Worm (Caenorhabditis elegans) whole organism, L4 larva: ENCODE results near the gene B0024.11.
A peak's percentile ranks its signal among the peaks of the same experiment; 100 is the strongest.
"Not testable (repeated sequence)": the region's sequence is repeated elsewhere in the genome, so short reads cannot be mapped to it uniquely, and the experiment has no call there.

Experiments
- D1046.2 ChIP-seq: fragments of 200-800 bp; sonication (Bioruptor generic); IDR thresholded peaks from 2 replicates; pipeline ENCODE4 v1.3.6; 2022; ENCODE audit warnings: missing genetic modification characterization, missing compliant biosample characterization
- F10B5.3 ChIP-seq: sonication (generic microtip); optimal IDR thresholded peaks from 2 replicates; lab custom pipeline; 2016; ENCODE audit warnings: mild to moderate bottlenecking, missing genetic modification characterization, missing compliant biosample characterization
- T26A8.4 ChIP-seq: fragments of 200-800 bp; sonication (Bioruptor generic); IDR thresholded peaks from 2 replicates; pipeline ENCODE4 v1.3.6; 2022; ENCODE audit warnings: missing genetic modification characterization, missing compliant biosample characterization
- Y48G9A.11 ChIP-seq: fragments of 200-800 bp; sonication (Bioruptor generic); IDR thresholded peaks from 2 replicates; pipeline ENCODE4 v1.3.6; 2022; ENCODE audit warnings: missing genetic modification reagents, missing genetic modification characterization, missing compliant biosample characterization
- Y75B8A.6 ChIP-seq: fragments of 200-800 bp; sonication (Bioruptor generic); IDR thresholded peaks from 2 replicates; pipeline ENCODE4 v1.3.6; 2022; ENCODE audit warnings: missing genetic modification reagents, missing genetic modification characterization, missing compliant biosample characterization
- ZK546.5 ChIP-seq, 2 experiments: sonication (generic microtip); optimal IDR thresholded peaks; 2 replicates each; lab custom pipeline; 2017; ENCODE audit warnings: missing biosample characterization in 2 of 2, missing genetic modification characterization in 2 of 2
- arid-1 ChIP-seq: fragments of 200-800 bp; sonication (Bioruptor generic); conservative IDR thresholded peaks from 2 replicates; pipeline ENCODE4 v1.3.6; 2022; ENCODE audit warnings: missing genetic modification reagents, missing genetic modification characterization, missing compliant biosample characterization
- ceh-20 ChIP-seq: fragments of 200-800 bp; sonication (Bioruptor generic); IDR thresholded peaks from 2 replicates; pipeline ENCODE4 v1.3.6; 2022; ENCODE audit warnings: missing genetic modification reagents, missing genetic modification characterization, missing compliant biosample characterization
- ctbp-1 ChIP-seq: fragments of 200-800 bp; sonication (Bioruptor generic); IDR thresholded peaks from 2 replicates; pipeline ENCODE4 v1.3.6; 2022; ENCODE audit warnings: missing genetic modification reagents, missing genetic modification characterization, missing compliant biosample characterization
- daf-19 ChIP-seq: fragments of 200-800 bp; sonication (Bioruptor generic); conservative IDR thresholded peaks from 2 replicates; pipeline ENCODE4 v1.3.6; 2022; ENCODE audit warnings: missing genetic modification characterization, missing compliant biosample characterization
- daf-8 ChIP-seq: fragments of 200-800 bp; sonication (Bioruptor generic); IDR thresholded peaks from 2 replicates; pipeline ENCODE4 v1.3.6; 2022; ENCODE audit warnings: missing genetic modification characterization, missing compliant biosample characterization
- dmd-6 ChIP-seq: fragments of 200-800 bp; sonication (Bioruptor generic); IDR thresholded peaks from 2 replicates; pipeline ENCODE4 v1.3.6; 2022; ENCODE audit warnings: missing genetic modification reagents, missing genetic modification characterization, missing compliant biosample characterization
- dpl-1 ChIP-seq: fragments of 150-350 bp; optimal IDR thresholded peaks from 2 replicates; lab custom pipeline; 2014; ENCODE audit warnings: missing biosample characterization, missing genetic modification reagents, missing genetic modification characterization
- hif-1 ChIP-seq, 2 experiments: sonication (generic microtip); optimal IDR thresholded peaks; 2 replicates each; lab custom pipeline; 2016 to 2017; ENCODE audit warnings: missing compliant biosample characterization in 2 of 2, missing genetic modification characterization in 2 of 2, missing genetic modification reagents in 2 of 2, missing genotype in 2 of 2, mild to moderate bottlenecking in 1 of 2
- hlh-30 ChIP-seq: sonication (generic microtip); optimal IDR thresholded peaks from 2 replicates; lab custom pipeline; 2017; ENCODE audit warnings: antibody characterized with exemption, mild to moderate bottlenecking, missing genetic modification characterization, missing compliant biosample characterization; ENCODE audit not compliant: insufficient read depth
- lsy-2 ChIP-seq, 2 experiments: fragments of 150-350 bp in 1 of 2; sonication (generic microtip) in 1 of 2; optimal IDR thresholded peaks; 2 replicates each; lab custom pipeline; 2014 to 2017; ENCODE audit warnings: missing biosample characterization in 2 of 2, missing genetic modification characterization in 2 of 2
- madf-5 ChIP-seq, 2 experiments: fragments of 200-800 bp; sonication (Bioruptor generic); IDR thresholded peaks; 2 replicates each; pipeline ENCODE4 v1.3.6; 2022; ENCODE audit warnings: missing compliant biosample characterization in 2 of 2, missing genetic modification characterization in 2 of 2
- madf-9 ChIP-seq: fragments of 200-800 bp; sonication (Bioruptor generic); conservative IDR thresholded peaks from 2 replicates; pipeline ENCODE4 v1.3.6; 2022; ENCODE audit warnings: missing genetic modification reagents, missing genetic modification characterization, missing compliant biosample characterization
- mdl-1 ChIP-seq, 2 experiments: fragments of 150-350 bp in 1 of 2; sonication (generic microtip) in 1 of 2; optimal IDR thresholded peaks; 2 replicates each; lab custom pipeline; 2014 to 2017; ENCODE audit warnings: missing biosample characterization in 2 of 2, missing genetic modification characterization in 2 of 2
- mep-1 ChIP-seq: fragments of 150-350 bp; sonication (generic microtip); optimal IDR thresholded peaks from 3 replicates; lab custom pipeline; 2014; ENCODE audit warnings: missing biosample characterization, missing genetic modification characterization
- mes-2 ChIP-seq: sonication (generic microtip); optimal IDR thresholded peaks from 2 replicates; lab custom pipeline; 2016; ENCODE audit warnings: missing genotype, mild to moderate bottlenecking, missing genetic modification characterization, missing compliant biosample characterization; ENCODE audit not compliant: poor library complexity, severe bottlenecking
- mxl-2 ChIP-seq: fragments of 200-800 bp; sonication (Bioruptor generic); conservative IDR thresholded peaks from 2 replicates; pipeline ENCODE4 v1.3.6; 2022; ENCODE audit warnings: missing genetic modification reagents, missing genetic modification characterization, missing compliant biosample characterization
- mxl-3 ChIP-seq: fragments of 200-800 bp; sonication (Bioruptor generic); optimal IDR thresholded peaks from 2 replicates; lab custom pipeline; 2018; ENCODE audit warnings: mild to moderate bottlenecking, missing genetic modification characterization, missing compliant biosample characterization
- nhr-111 ChIP-seq: fragments of 200-800 bp; sonication (Bioruptor generic); optimal IDR thresholded peaks from 2 replicates; lab custom pipeline; 2018; ENCODE audit warnings: mild to moderate bottlenecking, missing genetic modification characterization, missing compliant biosample characterization
- nhr-41 ChIP-seq: fragments of 200-800 bp; sonication (Bioruptor generic); IDR thresholded peaks from 2 replicates; pipeline ENCODE4 v1.3.6; 2022; ENCODE audit warnings: missing genetic modification reagents, missing genetic modification characterization, missing compliant biosample characterization
- nhr-42 ChIP-seq: fragments of 200-800 bp; sonication (Bioruptor generic); IDR thresholded peaks from 2 replicates; pipeline ENCODE4 v1.3.6; 2022; ENCODE audit warnings: missing genetic modification characterization, missing compliant biosample characterization
- pha-4 ChIP-seq, 2 experiments: fragments of 150-350 bp in 1 of 2; fragments of 200-800 bp in 1 of 2; sonication (Bioruptor generic) in 1 of 2; IDR thresholded peaks in 1 of 2; optimal IDR thresholded peaks in 1 of 2; 2 replicates each; pipeline versions ENCODE4 v1.3.6 to Lab custom; 2014 to 2022; ENCODE audit warnings: missing genetic modification characterization in 2 of 2, missing genetic modification reagents in 2 of 2, missing biosample characterization in 1 of 2, missing compliant biosample characterization in 1 of 2
- php-3 ChIP-seq: fragments of 200-800 bp; sonication (Bioruptor generic); IDR thresholded peaks from 2 replicates; pipeline ENCODE4 v1.3.6; 2022; ENCODE audit warnings: missing genetic modification reagents, missing genetic modification characterization, missing compliant biosample characterization
- rbr-2 ChIP-seq: sonication (generic microtip); optimal IDR thresholded peaks from 2 replicates; lab custom pipeline; 2016; ENCODE audit warnings: missing genotype, missing genetic modification characterization, missing compliant biosample characterization
- set-16 ChIP-seq: fragments of 200-800 bp; sonication (Bioruptor generic); IDR thresholded peaks from 2 replicates; pipeline ENCODE4 v1.3.6; 2022; ENCODE audit warnings: missing genetic modification reagents, missing genetic modification characterization, missing compliant biosample characterization
- spr-1 ChIP-seq: sonication (generic microtip); optimal IDR thresholded peaks from 2 replicates; lab custom pipeline; 2016; ENCODE audit warnings: mild to moderate bottlenecking, missing genetic modification characterization, missing compliant biosample characterization
- spr-3 ChIP-seq: fragments of 200-800 bp; sonication (Bioruptor generic); optimal IDR thresholded peaks from 2 replicates; lab custom pipeline; 2018; ENCODE audit warnings: mild to moderate bottlenecking, missing genetic modification characterization, missing compliant biosample characterization
- tra-1 ChIP-seq: fragments of 200-800 bp; sonication (Bioruptor generic); IDR thresholded peaks from 2 replicates; pipeline ENCODE4 v1.3.6; 2022; ENCODE audit warnings: missing genetic modification reagents, missing genetic modification characterization, missing compliant biosample characterization
- zag-1 ChIP-seq: fragments of 150-350 bp; optimal IDR thresholded peaks from 2 replicates; lab custom pipeline; 2014; ENCODE audit warnings: missing biosample characterization, missing genetic modification characterization
- zfp-3 ChIP-seq: fragments of 200-800 bp; sonication (Bioruptor generic); conservative IDR thresholded peaks from 2 replicates; pipeline ENCODE4 v1.3.6; 2022; ENCODE audit warnings: missing genetic modification reagents, missing genetic modification characterization, missing compliant biosample characterization
- zip-11 ChIP-seq: fragments of 200-800 bp; sonication (Bioruptor generic); IDR thresholded peaks from 2 replicates; pipeline ENCODE4 v1.3.6; 2022; ENCODE audit warnings: missing genetic modification characterization, missing compliant biosample characterization

B0024.11 gene

DNA sequence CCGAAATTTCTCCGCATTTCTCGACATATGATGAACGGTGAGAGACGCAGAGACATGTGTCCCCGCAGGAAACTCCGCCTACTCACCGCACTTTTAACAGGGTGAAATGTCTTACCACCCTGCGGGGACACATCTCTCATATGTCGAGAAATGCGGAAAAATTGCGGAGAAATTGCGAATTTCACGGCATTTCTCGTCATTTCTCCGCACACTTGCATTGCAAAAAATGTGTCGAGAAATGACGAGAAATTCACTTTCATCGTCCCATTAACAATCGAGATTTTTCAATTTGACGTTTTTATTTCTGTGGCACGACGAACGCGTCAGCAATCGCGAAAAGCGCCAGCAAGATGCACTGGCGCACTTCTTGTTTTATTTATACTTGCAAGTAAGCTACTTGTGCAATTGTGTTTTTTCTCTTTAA, 22.6 kb upstream of the B0024.11 start, which contains the start of gene K07C5.13 (continued):
- TF ChIP-seq mxl-2 (GFP tag; lab: Robert Waterston, UW) (peak; percentile 74; the same call in 1 of the 2 replicates), nhr-41 (GFP tag; lab: Robert Waterston, UW) (peak; percentile 24; the same call in 1 of the 2 replicates), ctbp-1 (GFP tag; lab: Robert Waterston, UW) (peak; percentile 91), lsy-2 (tag; optimal IDR thresholded peaks at IDR 0.05; lab: Kevin White, UChicago) (peak in 1 of 2 experiments; percentile 21), zfp-3 (GFP tag; lab: Robert Waterston, UW) (peak; percentile 93), F10B5.3 (tag; lab: Kevin White, UChicago) (peak; percentile 55), Y75B8A.6 (GFP tag; lab: Robert Waterston, UW) (peak; percentile 94), madf-5 (GFP tag; IDR thresholded peaks at IDR 0.05; lab: Robert Waterston, UW) (peak in 1 of 2 experiments; percentile 83; a peak in 1 of 4 replicates), mep-1 (tag; lab: Kevin White, UChicago) (peak; percentile 32), spr-3 (GFP tag; lab: Kevin White, UChicago) (peak; percentile 54), dmd-6 (peak; percentile 93), ceh-20 (GFP tag; lab: Robert Waterston, UW) (peak; percentile 95), tra-1 (GFP tag; lab: Robert Waterston, UW) (peak; percentile 94), spr-1 (tag; lab: Kevin White, UChicago) (peak; percentile 71), nhr-42 (GFP tag; lab: Robert Waterston, UW) (peak; percentile 92), rbr-2 (peak; percentile 80), T26A8.4 (GFP tag; lab: Robert Waterston, UW) (peak; percentile 95), Y48G9A.11 (peak; percentile 89), pha-4 (GFP tag; IDR thresholded peaks at IDR 0.05; lab: Robert Waterston, UW) (peak; percentile 91), D1046.2 (peak; percentile 89), arid-1 (GFP tag; lab: Robert Waterston, UW) (peak; percentile 89), zip-11 (0 out of 2 replicates have a peak, but pooled peaks have one; percentile 23), mxl-3 (peak; percentile 54), dpl-1 (GFP tag; lab: Kevin White, UChicago) (peak; percentile 47), hif-1 (tag; optimal IDR thresholded peaks at IDR 0.05; lab: Kevin White, UChicago) (peak; percentile 16 to 30), php-3 (GFP tag; lab: Robert Waterston, UW) (peak; percentile 91), madf-9 (peak; percentile 84)
- TF ChIP-seq pha-4 (tag; optimal IDR thresholded peaks at IDR 0.05; lab: Kevin White, UChicago) = not testable (repeated sequence)

DNA sequence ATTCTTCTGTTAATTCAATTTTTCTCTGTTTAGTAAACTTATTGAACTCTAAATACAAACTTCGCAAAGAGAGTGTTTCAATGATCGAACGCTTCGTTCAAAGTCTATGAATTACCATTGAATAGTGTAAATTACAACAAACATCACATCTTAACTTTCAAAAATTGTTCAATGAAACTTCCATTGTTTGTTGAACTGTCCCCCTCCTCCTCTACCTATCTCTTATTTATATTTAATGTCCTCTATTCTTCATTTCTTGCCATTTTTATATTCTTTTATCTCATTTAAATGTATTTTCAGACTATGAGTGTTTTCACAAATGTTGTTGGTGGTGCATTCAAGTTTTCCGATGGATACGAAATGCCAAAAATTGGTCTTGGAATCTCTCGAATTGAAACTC, 19.9 kb upstream of the B0024.11 start, which contains the start of gene K07C5.2:
K07C5.2 (plus strand) TSS at position 301 of the 400 bp plus-strand sequence.
- TF ChIP-seq spr-1 (tag; lab: Kevin White, UChicago) (no peak), zag-1 (tag; lab: Kevin White, UChicago) (no peak), zip-11 (no peak), daf-8 (GFP tag; lab: Robert Waterston, UW) (no peak), ZK546.5 (tag; optimal IDR thresholded peaks at IDR 0.05; lab: Kevin White, UChicago) (no peak), hif-1 (tag; optimal IDR thresholded peaks at IDR 0.05; lab: Kevin White, UChicago) (no peak), mxl-3 (no peak), mes-2 (tag; lab: Kevin White, UChicago) (no peak), hlh-30 (tag; lab: Kevin White, UChicago) (no peak), mdl-1 (tag; optimal IDR thresholded peaks at IDR 0.05; lab: Kevin White, UChicago) (no peak), daf-19 (GFP tag; lab: Robert Waterston, UW) (no peak), set-16 (no peak), nhr-111 (GFP tag; lab: Kevin White, UChicago) (no peak), lsy-2 (tag; optimal IDR thresholded peaks at IDR 0.05; lab: Kevin White, UChicago) (no peak)
